Fruit fly (Drosophila melanogaster) whole organism, embryonic: ENCODE data around the gene meep.

Experiments
- Blimp-1 ChIP-seq: fragments of 200-800 bp; sonication (Bioruptor generic); optimal IDR thresholded peaks from 3 replicates; lab custom pipeline; 2018; ENCODE audit warnings: missing biosample characterization, missing genetic modification characterization, mild to moderate bottlenecking, moderate library complexity, missing genetic modification reagents
- BtbVII ChIP-seq: fragments of 200-800 bp; sonication (Bioruptor generic); optimal IDR thresholded peaks from 3 replicates; lab custom pipeline; 2017; ENCODE audit warnings: missing biosample characterization, mild to moderate bottlenecking, missing genetic modification characterization
- CG10267 ChIP-seq: fragments of 200-800 bp; sonication (Bioruptor generic); optimal IDR thresholded peaks from 2 replicates; lab custom pipeline; 2018; ENCODE audit warnings: missing biosample characterization, mild to moderate bottlenecking, missing genetic modification characterization, moderate library complexity
- CG12769 ChIP-seq: fragments of 200-800 bp; sonication (Bioruptor generic); optimal IDR thresholded peaks from 2 replicates; lab custom pipeline; 2019; ENCODE audit warnings: missing biosample characterization, mild to moderate bottlenecking, missing genetic modification characterization, moderate library complexity
- CG1602 ChIP-seq: fragments of 200-800 bp; sonication (Bioruptor generic); optimal IDR thresholded peaks from 3 replicates; lab custom pipeline; 2016; ENCODE audit warnings: missing biosample characterization, missing genetic modification characterization
- CG30431 ChIP-seq: fragments of 200-800 bp; sonication (Bioruptor generic); optimal IDR thresholded peaks from 2 replicates; lab custom pipeline; 2017; ENCODE audit warnings: missing biosample characterization, missing genetic modification characterization
- CG31441 ChIP-seq: fragments of 200-800 bp; sonication (Bioruptor generic); IDR thresholded peaks from 2 replicates; pipeline ENCODE4 v1.3.6; 2022; ENCODE audit warnings: missing biosample characterization, missing genetic modification characterization
- CG34376 ChIP-seq: fragments of 200-800 bp; sonication (Bioruptor generic); optimal IDR thresholded peaks from 2 replicates; lab custom pipeline; 2018; ENCODE audit warnings: missing biosample characterization, mild to moderate bottlenecking, missing genetic modification characterization
- CG4424 ChIP-seq: fragments of 200-800 bp; sonication (Bioruptor generic); optimal IDR thresholded peaks from 3 replicates; lab custom pipeline; 2016; ENCODE audit warnings: missing biosample characterization, missing genetic modification characterization
- CG5245 ChIP-seq: fragments of 200-800 bp; sonication (Bioruptor generic); optimal IDR thresholded peaks from 3 replicates; lab custom pipeline; 2016; ENCODE audit warnings: missing biosample characterization, missing genetic modification characterization
- CG6175 ChIP-seq: fragments of 200-800 bp; sonication (Bioruptor generic); IDR thresholded peaks from 3 replicates; pipeline ENCODE4 v1.3.6; 2022; ENCODE audit warnings: missing biosample characterization, missing genetic modification characterization
- CG7372 ChIP-seq: fragments of 200-800 bp; sonication (Bioruptor generic); IDR thresholded peaks from 2 replicates; pipeline ENCODE4 v1.3.6; 2022; ENCODE audit warnings: missing biosample characterization, missing genetic modification characterization
- CG7745 ChIP-seq: fragments of 200-800 bp; sonication (Bioruptor generic); optimal IDR thresholded peaks from 2 replicates; lab custom pipeline; 2018; ENCODE audit warnings: missing biosample characterization, mild to moderate bottlenecking, missing genetic modification characterization, moderate library complexity
- CG7786 ChIP-seq: fragments of 200-800 bp; sonication (Bioruptor generic); optimal IDR thresholded peaks from 2 replicates; lab custom pipeline; 2016; ENCODE audit warnings: missing biosample characterization, missing genetic modification characterization
- CTCF ChIP-seq: fragments of 200-800 bp; sonication (Bioruptor generic); optimal IDR thresholded peaks from 2 replicates; lab custom pipeline; 2017; ENCODE audit warnings: missing biosample characterization, mild to moderate bottlenecking, missing genetic modification characterization, moderate library complexity
- Hey ChIP-seq: fragments of 200-800 bp; sonication (Bioruptor generic); optimal IDR thresholded peaks from 3 replicates; lab custom pipeline; 2018; ENCODE audit warnings: missing biosample characterization, mild to moderate bottlenecking, missing genetic modification characterization
- HmgZ ChIP-seq: fragments of 200-800 bp; sonication (Bioruptor generic); optimal IDR thresholded peaks from 2 replicates; lab custom pipeline; 2018; ENCODE audit warnings: missing biosample characterization, mild to moderate bottlenecking, missing genetic modification characterization
- Hr78 ChIP-seq, 2 experiments: fragments of 200-800 bp in 1 of 2; fragments of >200 bp in 1 of 2; sonication (Bioruptor generic) in 1 of 2; optimal IDR thresholded peaks; 2 replicates each; lab custom pipeline; 2017 to 2019; ENCODE audit warnings: missing biosample characterization in 2 of 2, missing genetic modification characterization in 2 of 2, mild to moderate bottlenecking in 1 of 2, moderate library complexity in 1 of 2
- Med ChIP-seq: fragments of 200-800 bp; sonication (Bioruptor generic); peaks from one replicate; lab custom pipeline; 2016; ENCODE audit warnings: missing biosample characterization, missing genetic modification characterization, mild to moderate bottlenecking, inconsistent platforms, moderate library complexity
- Neu2 ChIP-seq: fragments of 200-800 bp; sonication (Bioruptor generic); optimal IDR thresholded peaks from 3 replicates; lab custom pipeline; 2016; ENCODE audit warnings: missing biosample characterization, missing genetic modification characterization, borderline replicate concordance
- Opbp ChIP-seq: fragments of 200-800 bp; sonication (Bioruptor generic); IDR thresholded peaks from 3 replicates; pipeline ENCODE4 v1.3.6; 2022; ENCODE audit warnings: missing biosample characterization, missing genetic modification characterization; ENCODE audit not compliant: partially characterized antibody
- Ravus ChIP-seq: fragments of 200-800 bp; sonication (Bioruptor generic); IDR thresholded peaks from 2 replicates; pipeline ENCODE4 v1.3.6; 2022; ENCODE audit warnings: missing biosample characterization, missing genetic modification characterization
- Stat92E ChIP-seq, 3 experiments: fragments of >200 bp in 2 of 3; fragments of 200-800 bp in 1 of 3; sonication (Bioruptor generic) in 1 of 3; optimal IDR thresholded peaks; 2 replicates each; lab custom pipeline; 2017 to 2019; ENCODE audit warnings: missing biosample characterization in 3 of 3, missing genetic modification characterization in 3 of 3, mild to moderate bottlenecking in 1 of 3, moderate library complexity in 1 of 3
- Tbp ChIP-seq: fragments of >200 bp; optimal IDR thresholded peaks from 2 replicates; lab custom pipeline; 2018; ENCODE audit warnings: missing biosample characterization, missing genetic modification characterization
- Trl ChIP-seq, 3 experiments: fragments of >200 bp in 2 of 3; fragments of 200-800 bp in 1 of 3; sonication (Bioruptor generic) in 1 of 3; optimal IDR thresholded peaks; 2 replicates in 1 of 3; 3 replicates in 2 of 3; lab custom pipeline; 2016 to 2017; ENCODE audit warnings: missing biosample characterization in 1 of 3, missing genetic modification characterization in 1 of 3
- Xrp1 ChIP-seq: fragments of 200-800 bp; sonication (Bioruptor generic); IDR thresholded peaks from 2 replicates; pipeline ENCODE4 v1.3.6; 2022; ENCODE audit warnings: missing biosample characterization, missing genetic modification characterization
- ab ChIP-seq: fragments of 200-800 bp; sonication (Bioruptor generic); optimal IDR thresholded peaks from 2 replicates; lab custom pipeline; 2016; ENCODE audit warnings: missing biosample characterization, missing genetic modification characterization
- abd-A ChIP-seq: fragments of 200-800 bp; sonication (Bioruptor generic); optimal IDR thresholded peaks from 3 replicates; lab custom pipeline; 2019; ENCODE audit warnings: missing biosample characterization, mild to moderate bottlenecking, missing genetic modification characterization, moderate library complexity
- chif ChIP-seq, 2 experiments: fragments of 200-800 bp; sonication (Bioruptor generic); optimal IDR thresholded peaks; 3 replicates each; lab custom pipeline; 2016; ENCODE audit warnings: missing biosample characterization in 2 of 2, missing genetic modification characterization in 2 of 2
- ci ChIP-seq: fragments of 200-800 bp; sonication (Bioruptor generic); IDR thresholded peaks from 3 replicates; pipeline ENCODE4 v1.3.6; 2022; ENCODE audit warnings: missing biosample characterization, missing genetic modification characterization
- dati ChIP-seq: fragments of 200-800 bp; sonication (Bioruptor generic); IDR thresholded peaks from 2 replicates; pipeline ENCODE4 v1.3.6; 2022; ENCODE audit warnings: missing biosample characterization, missing genetic modification characterization
- dysf ChIP-seq: fragments of 200-800 bp; sonication (Bioruptor generic); IDR thresholded peaks from 3 replicates; pipeline ENCODE4 v1.3.6; 2022; ENCODE audit warnings: missing biosample characterization, missing genetic modification characterization
- exex ChIP-seq: fragments of 200-800 bp; sonication (Bioruptor generic); optimal IDR thresholded peaks from 4 replicates; lab custom pipeline; 2018; ENCODE audit warnings: missing biosample characterization, mild to moderate bottlenecking, missing genetic modification characterization, moderate library complexity
- eyg ChIP-seq: fragments of 200-800 bp; sonication (Bioruptor generic); optimal IDR thresholded peaks from 3 replicates; lab custom pipeline; 2016; ENCODE audit warnings: missing biosample characterization, missing genetic modification characterization
- gfzf ChIP-seq: fragments of 200-800 bp; sonication (Bioruptor generic); optimal IDR thresholded peaks from 2 replicates; lab custom pipeline; 2016; ENCODE audit warnings: missing biosample characterization, mild to moderate bottlenecking, missing genetic modification characterization, moderate library complexity
- grn ChIP-seq: fragments of 200-800 bp; sonication (Bioruptor generic); optimal IDR thresholded peaks from 3 replicates; lab custom pipeline; 2017; ENCODE audit warnings: missing biosample characterization, missing genetic modification characterization
- kni ChIP-seq: fragments of 200-800 bp; sonication (Bioruptor generic); optimal IDR thresholded peaks from 3 replicates; lab custom pipeline; 2017; ENCODE audit warnings: mild to moderate bottlenecking, missing biosample characterization, missing genetic modification reagents, missing genetic modification characterization
- lola ChIP-seq, 3 experiments: fragments of >200 bp in 2 of 3; fragments of 200-800 bp in 1 of 3; sonication (Bioruptor generic) in 1 of 3; optimal IDR thresholded peaks; 2 replicates each; lab custom pipeline; 2017 to 2019; ENCODE audit warnings: missing biosample characterization in 3 of 3, missing genetic modification characterization in 3 of 3, mild to moderate bottlenecking in 1 of 3, moderate library complexity in 1 of 3
- nerfin-1 ChIP-seq: fragments of 200-800 bp; sonication (Bioruptor generic); optimal IDR thresholded peaks from 3 replicates; lab custom pipeline; 2019; ENCODE audit warnings: missing biosample characterization, mild to moderate bottlenecking, missing genetic modification characterization, moderate library complexity
- nmo ChIP-seq: fragments of 200-800 bp; sonication (Bioruptor generic); optimal IDR thresholded peaks from 2 replicates; lab custom pipeline; 2018; ENCODE audit warnings: missing biosample characterization, mild to moderate bottlenecking, missing genetic modification characterization, moderate library complexity
- prd ChIP-seq, 3 experiments: fragments of >200 bp in 2 of 3; fragments of 200-800 bp in 1 of 3; sonication (Bioruptor generic) in 1 of 3; optimal IDR thresholded peaks in 2 of 3; IDR thresholded peaks in 1 of 3; 2 replicates in 2 of 3; 3 replicates in 1 of 3; pipeline versions ENCODE4 v1.3.6 to Lab custom; 2017 to 2022; ENCODE audit warnings: missing biosample characterization in 1 of 3, missing genetic modification characterization in 1 of 3
- stwl ChIP-seq: fragments of 200-800 bp; sonication (Bioruptor generic); optimal IDR thresholded peaks from 3 replicates; lab custom pipeline; 2018; ENCODE audit warnings: missing biosample characterization, mild to moderate bottlenecking, missing genetic modification characterization, moderate library complexity
- sug ChIP-seq: fragments of 200-800 bp; optimal IDR thresholded peaks from 2 replicates; lab custom pipeline; 2019; ENCODE audit warnings: missing biosample characterization, mild to moderate bottlenecking, missing genetic modification characterization, moderate library complexity
- unc-4 ChIP-seq: fragments of 200-800 bp; sonication (Bioruptor generic); IDR thresholded peaks from 2 replicates; pipeline ENCODE4 v1.3.6; 2022; ENCODE audit warnings: missing biosample characterization, missing genetic modification characterization; ENCODE audit not compliant: partially characterized antibody
- vvl ChIP-seq: fragments of 200-800 bp; sonication (Bioruptor generic); IDR thresholded peaks from 2 replicates; pipeline ENCODE4 v1.3.6; 2022; ENCODE audit warnings: missing biosample characterization, missing genetic modification characterization

The meep gene

dm6 chr3L:1212571-1212970 lies 9.7 kb upstream of the meep start, which contains the start of gene LysE (continued):
- no peak for TF ChIP-seq CG10267 (tag; lab: Kevin White, UChicago)
- peak; percentile 8 for TF ChIP-seq sug (tag; lab: Kevin White, UChicago)
- TF ChIP-seq ab (GFP tag; lab: Kevin White, UChicago), result no peak
- TF ChIP-seq CG4424 (GFP tag; lab: Kevin White, UChicago), result no peak
- TF ChIP-seq exex (tag; lab: Kevin White, UChicago), result peak; percentile 62
- TF ChIP-seq Neu2, result no peak
- no peak for TF ChIP-seq lola (GFP tag; optimal IDR thresholded peaks at IDR 0.05; lab: Kevin White, UChicago)
- TF ChIP-seq Hey (tag; lab: Kevin White, UChicago), result peak; percentile 45
- no peak for TF ChIP-seq CG5245 (GFP tag; lab: Kevin White, UChicago)
- no peak for TF ChIP-seq prd (optimal IDR thresholded peaks at IDR 0.05; lab: Kevin White, UChicago)
- no peak for TF ChIP-seq prd (GFP tag; IDR thresholded peaks at IDR 0.05; lab: Robert Waterston, UW)
- TF ChIP-seq kni (GFP tag; lab: Kevin White, UChicago), result no peak
- TF ChIP-seq grn, result peak; percentile 42
- no peak for TF ChIP-seq CG7745 (tag; lab: Kevin White, UChicago)

dm6 chr3L:1212113-1212512 lies 9.3 kb upstream of the meep start:
- TF ChIP-seq CG1602 (no peak), Blimp-1 (GFP tag; lab: Kevin White, UChicago) (peak; percentile 93), vvl (GFP tag; lab: Robert Waterston, UW) (peak; percentile 67; the same call in 1 of the 2 replicates), CG6175 (GFP tag; lab: Robert Waterston, UW) (no peak), Stat92E (GFP tag; optimal IDR thresholded peaks at IDR 0.05; lab: Kevin White, UChicago) (no peak), Opbp (GFP tag; lab: Robert Waterston, UW) (no peak), Xrp1 (GFP tag; lab: Robert Waterston, UW) (no peak), abd-A (tag; lab: Kevin White, UChicago) (peak; percentile 3), dysf (GFP tag; lab: Robert Waterston, UW) (no peak), gfzf (GFP tag; lab: Kevin White, UChicago) (no peak), HmgZ (tag; lab: Kevin White, UChicago) (no peak)

- peak; percentile 1 for TF ChIP-seq exex (tag; lab: Kevin White, UChicago)
- no peak for TF ChIP-seq CG34376 (GFP tag; lab: Kevin White, UChicago)
Observed at dm6 chr3L:1211096-1211495, 8.3 kb upstream of the meep start, which contains the start of gene LysD. LysD (minus strand) TSS chr3L:1211196.

dm6 chr3L:1208206-1208605 lies 5.4 kb upstream of the meep start:
- TF ChIP-seq CG30431 (GFP tag; lab: Kevin White, UChicago), result no peak
- no peak for TF ChIP-seq chif (GFP tag; optimal IDR thresholded peaks at IDR 0.05; lab: Kevin White, UChicago)
- peak; percentile 64 for TF ChIP-seq CG12769 (tag; lab: Kevin White, UChicago)
- no peak for TF ChIP-seq eyg (GFP tag; lab: Kevin White, UChicago)
- TF ChIP-seq CG7372 (GFP tag; lab: Robert Waterston, UW), result no peak
- peak; percentile 41; the same call in 1 of the 2 replicates for TF ChIP-seq vvl (GFP tag; lab: Robert Waterston, UW)
- TF ChIP-seq nerfin-1, result no peak
- peak; percentile 57 to 59 for TF ChIP-seq Trl (optimal IDR thresholded peaks at IDR 0.05; lab: Kevin White, UChicago)
- TF ChIP-seq Trl (GFP tag; optimal IDR thresholded peaks at IDR 0.05; lab: Kevin White, UChicago), result no peak
- 0 out of 2 replicates have a peak, but pooled peaks have one; percentile 32 for TF ChIP-seq unc-4 (GFP tag; lab: Robert Waterston, UW)
- TF ChIP-seq Ravus (GFP tag; lab: Robert Waterston, UW), result no peak
- TF ChIP-seq BtbVII (GFP tag; lab: Kevin White, UChicago), result no peak
- no peak for TF ChIP-seq dati (GFP tag; lab: Robert Waterston, UW)
- no peak for TF ChIP-seq CTCF
- peak; percentile 52; the same call in 1 of the 3 replicates for TF ChIP-seq ci (GFP tag; lab: Robert Waterston, UW)
- no peak for TF ChIP-seq Tbp (GFP tag; lab: Kevin White, UChicago)
- TF ChIP-seq CG31441, result no peak
- TF ChIP-seq CG7786 (GFP tag; lab: Kevin White, UChicago), result no peak
- peak; percentile 51 for TF ChIP-seq Med (GFP tag; lab: Kevin White, UChicago)
- TF ChIP-seq Hr78 (GFP tag; optimal IDR thresholded peaks at IDR 0.05; lab: Kevin White, UChicago), result peak in 1 of 2 experiments; percentile 65
- TF ChIP-seq Stat92E (GFP tag; optimal IDR thresholded peaks at IDR 0.05; lab: Kevin White, UChicago), result no peak
- TF ChIP-seq nmo (GFP tag; lab: Kevin White, UChicago), result no peak
- TF ChIP-seq stwl (tag; lab: Kevin White, UChicago), result no peak
